Fruit fly (Drosophila melanogaster): Measurements from ENCODE around the gene PolQ.

- TF ChIP-seq CG13204 (GFP tag; optimal IDR thresholded peaks at IDR 0.05), result peak; percentile 52
- peak; percentile 28 for TF ChIP-seq CG17806 (tag; optimal IDR thresholded peaks at IDR 0.05)
- TF ChIP-seq CG15710 (tag; optimal IDR thresholded peaks at IDR 0.05), result peak; percentile 68
- peak; percentile 45; the same call in 1 of the 2 replicates for TF ChIP-seq CG10348 (GFP tag; IDR thresholded peaks at IDR 0.05)
- TF ChIP-seq CG34367 (tag; optimal IDR thresholded peaks at IDR 0.05), result no peak
- TF ChIP-seq Snoo (tag; optimal IDR thresholded peaks at IDR 0.05), result peak; percentile 53
- TF ChIP-seq CG8159 (tag; optimal IDR thresholded peaks at IDR 0.05), result peak; percentile 65
- TF ChIP-seq rn (GFP tag; IDR thresholded peaks at IDR 0.05), result peak; percentile 57
- TF ChIP-seq CG12605 (GFP tag; IDR thresholded peaks at IDR 0.05), result 0 out of 2 replicates have a peak, but pooled peaks have one; percentile 33
- TF ChIP-seq D1 (tag; optimal IDR thresholded peaks at IDR 0.05), result no peak
- peak; percentile 75 for TF ChIP-seq CG4496 (GFP tag; IDR thresholded peaks at IDR 0.05)
- peak; percentile 60 for TF ChIP-seq CG14655 (GFP tag; optimal IDR thresholded peaks at IDR 0.05)
These were observed 10.4 kb upstream of the PolQ start, which contains the start of gene Men for dm6 chr3R:12722392-12722914.

Data from whole organism, pupa.